Fruit fly (Drosophila melanogaster): ENCODE results near the gene CG31013.
A peak's percentile ranks its signal among the peaks of the same experiment; 100 is the strongest.

Gene CG31013

DNA sequence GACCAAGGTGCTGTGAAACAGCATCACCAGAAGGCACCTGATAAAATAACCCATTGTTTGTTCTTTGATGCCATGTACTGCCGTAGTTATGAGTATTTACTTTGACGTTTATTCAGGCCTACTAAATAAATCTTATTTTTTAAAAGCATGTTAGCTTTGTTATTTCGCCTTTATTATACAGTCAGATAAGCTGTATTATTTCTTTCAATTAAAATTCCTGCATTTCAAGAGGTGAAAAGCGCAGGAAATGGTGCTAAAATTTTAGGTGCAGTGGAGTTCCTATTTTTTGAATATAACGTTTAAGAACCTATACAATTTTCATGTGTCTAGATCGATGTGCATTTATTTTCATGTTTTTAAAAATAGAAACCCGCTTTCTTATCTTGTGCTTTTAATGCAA, at the start of gene CG31013:
CG31013 (minus strand) TSS at position 101 of the 400 bp plus-strand sequence.
- TF ChIP-seq CG15479 (GFP tag; optimal IDR thresholded peaks at IDR 0.05): peak; percentile 7
- no peak for TF ChIP-seq Fer1 (GFP tag; optimal IDR thresholded peaks at IDR 0.05)

- TF ChIP-seq Kr (GFP tag; optimal IDR thresholded peaks at IDR 0.05): no peak
- no peak for TF ChIP-seq fd102C (GFP tag; optimal IDR thresholded peaks at IDR 0.05)
- no peak for TF ChIP-seq CG14441 (GFP tag; IDR thresholded peaks at IDR 0.05)
- TF ChIP-seq Nf-YC (tag; optimal IDR thresholded peaks at IDR 0.05): no peak
- TF ChIP-seq otp (GFP tag; IDR thresholded peaks at IDR 0.05): no peak
Measured at dm6 chr3R:30695398-30695797, 49.7 kb upstream of the CG31013 start, which contains the start of gene CG12069. Gene CG12069 (minus strand): TSS chr3R:30695498.

dm6 chr3R:30690251-30690650, 44.6 kb upstream of the CG31013 start, which contains the start of gene Spn100A:
Gene Spn100A (plus strand): TSS chr3R:30690642.
- no peak for TF ChIP-seq CTCF (GFP tag; optimal IDR thresholded peaks at IDR 0.05)
- TF ChIP-seq HLH54F (GFP tag; optimal IDR thresholded peaks at IDR 0.05): no peak
- no peak for TF ChIP-seq ERR (GFP tag; optimal IDR thresholded peaks at IDR 0.05)
- TF ChIP-seq Xbp1 (GFP tag; optimal IDR thresholded peaks at IDR 0.05): no peak
- TF ChIP-seq phol (tag; optimal IDR thresholded peaks at IDR 0.05): no peak
- no peak for TF ChIP-seq CG17359 (tag; optimal IDR thresholded peaks at IDR 0.05)
- no peak for TF ChIP-seq aop (GFP tag; IDR thresholded peaks at IDR 0.05)
- no peak for TF ChIP-seq z (GFP tag; IDR thresholded peaks at IDR 0.05)
- no peak for TF ChIP-seq Adf1 (GFP tag; IDR thresholded peaks at IDR 0.05)
- no peak for TF ChIP-seq Gug (GFP tag; IDR thresholded peaks at IDR 0.05)
- no peak for TF ChIP-seq Stat92E (GFP tag; optimal IDR thresholded peaks at IDR 0.05)
- TF ChIP-seq oc (tag; optimal IDR thresholded peaks at IDR 0.05): peak; percentile 43
- TF ChIP-seq CG10543 (GFP tag; optimal IDR thresholded peaks at IDR 0.05): no peak
- peak; percentile 90 for TF ChIP-seq kni (GFP tag; optimal IDR thresholded peaks at IDR 0.05)
- no peak for TF ChIP-seq CG3163 (GFP tag; optimal IDR thresholded peaks at IDR 0.05)
- no peak for TF ChIP-seq D19B (GFP tag; optimal IDR thresholded peaks at IDR 0.05)
- no peak for TF ChIP-seq GATAe (GFP tag; conservative IDR thresholded peaks at IDR 0.05)
- TF ChIP-seq CG8281 (tag; optimal IDR thresholded peaks at IDR 0.05): no peak
- TF ChIP-seq bsh (GFP tag; optimal IDR thresholded peaks at IDR 0.05): no peak
- peak in 1 of 2 experiments; percentile 61 for TF ChIP-seq Hr78 (GFP tag; optimal IDR thresholded peaks at IDR 0.05)
- no peak for TF ChIP-seq Bteb2 (GFP tag; optimal IDR thresholded peaks at IDR 0.05)
- TF ChIP-seq wek (GFP tag; optimal IDR thresholded peaks at IDR 0.05): no peak
- no peak for TF ChIP-seq Sry-δ (GFP tag; optimal IDR thresholded peaks at IDR 0.05)
- no peak for TF ChIP-seq trh (GFP tag; optimal IDR thresholded peaks at IDR 0.05)
- TF ChIP-seq CG9876 (GFP tag; optimal IDR thresholded peaks at IDR 0.05): no peak
- TF ChIP-seq fd64A (GFP tag; optimal IDR thresholded peaks at IDR 0.05): no peak
- no peak for TF ChIP-seq Gsc (GFP tag; IDR thresholded peaks at IDR 0.05)
- no peak for TF ChIP-seq H2.0 (GFP tag; IDR thresholded peaks at IDR 0.05)
- no peak for TF ChIP-seq CG12155 (GFP tag; optimal IDR thresholded peaks at IDR 0.05)
- TF ChIP-seq Blimp-1 (GFP tag; optimal IDR thresholded peaks at IDR 0.05): peak; percentile 99
- no peak for TF ChIP-seq org-1 (GFP tag; optimal IDR thresholded peaks at IDR 0.05)
- TF ChIP-seq vvl (GFP tag; IDR thresholded peaks at IDR 0.05): peak; percentile 57; the same call in 1 of the 2 replicates
- no peak for TF ChIP-seq zen2 (GFP tag; IDR thresholded peaks at IDR 0.05; ENCODE audit: partially characterized antibody)
- TF ChIP-seq CG7963 (GFP tag; IDR thresholded peaks at IDR 0.05; ENCODE audit: partially characterized antibody): no peak
- TF ChIP-seq CG14441 (GFP tag; IDR thresholded peaks at IDR 0.05): no peak
- TF ChIP-seq gcm (GFP tag; optimal IDR thresholded peaks at IDR 0.05): no peak
- no peak for TF ChIP-seq ems (GFP tag; optimal IDR thresholded peaks at IDR 0.05)
- TF ChIP-seq dpn (GFP tag; optimal IDR thresholded peaks at IDR 0.05): no peak
- TF ChIP-seq emc (GFP tag; optimal IDR thresholded peaks at IDR 0.05): no peak
- no peak for TF ChIP-seq grau (tag; optimal IDR thresholded peaks at IDR 0.05)
- no peak for TF ChIP-seq ssp (GFP tag; IDR thresholded peaks at IDR 0.05)
- no peak for TF ChIP-seq CG15269 (tag; optimal IDR thresholded peaks at IDR 0.05)

Measured in whole organism, embryonic.